Worm (Caenorhabditis elegans): ENCODE measurements around the gene cct-5.

DNA sequence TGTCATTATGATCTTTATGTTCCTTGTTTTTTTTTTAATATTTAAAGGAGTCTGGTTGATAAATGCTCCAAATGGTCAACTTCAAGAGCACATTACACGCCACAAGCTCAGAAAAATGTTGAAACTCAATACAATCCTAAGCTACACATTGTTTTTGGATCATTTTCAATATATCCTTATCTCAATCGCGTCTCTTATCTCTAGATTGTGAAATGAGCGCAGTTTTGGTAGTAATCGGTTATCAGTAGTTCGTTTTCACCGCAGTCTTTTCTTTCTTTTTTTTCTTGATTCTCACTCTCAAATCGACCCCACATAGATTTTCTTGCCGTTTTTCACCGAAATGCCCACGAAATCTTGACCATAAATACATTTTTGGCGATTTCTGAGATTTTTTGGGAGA, 45.0 kb upstream of the cct-5 start:
- TF ChIP-seq nhr-11 (tag; optimal IDR thresholded peaks at IDR 0.05): no peak
- TF ChIP-seq ztf-4 (tag; optimal IDR thresholded peaks at IDR 0.05): no peak
- no peak for TF ChIP-seq zag-1 (tag; optimal IDR thresholded peaks at IDR 0.05)
- no peak for TF ChIP-seq fkh-10 (GFP tag; optimal IDR thresholded peaks at IDR 0.05)
- no peak for TF ChIP-seq jun-1 (tag; optimal IDR thresholded peaks at IDR 0.05)
- no peak for TF ChIP-seq pqm-1 (tag; optimal IDR thresholded peaks at IDR 0.05)
- no peak for TF ChIP-seq snpc-4 (tag; optimal IDR thresholded peaks at IDR 0.05)
- TF ChIP-seq unc-39 (tag; optimal IDR thresholded peaks at IDR 0.05): no peak
- no peak for TF ChIP-seq ZK546.5 (tag; optimal IDR thresholded peaks at IDR 0.05)
- TF ChIP-seq nhr-28 (tag; optimal IDR thresholded peaks at IDR 0.05): no peak
- no peak for TF ChIP-seq nfya-1 (tag; optimal IDR thresholded peaks at IDR 0.05; ENCODE audit: insufficient read depth)
- TF ChIP-seq tbx-2 (tag; optimal IDR thresholded peaks at IDR 0.05): no peak
- no peak for TF ChIP-seq egl-27 (tag; optimal IDR thresholded peaks at IDR 0.05)

Data from whole organism, L3 larva.